In the genomic region with DNA sequence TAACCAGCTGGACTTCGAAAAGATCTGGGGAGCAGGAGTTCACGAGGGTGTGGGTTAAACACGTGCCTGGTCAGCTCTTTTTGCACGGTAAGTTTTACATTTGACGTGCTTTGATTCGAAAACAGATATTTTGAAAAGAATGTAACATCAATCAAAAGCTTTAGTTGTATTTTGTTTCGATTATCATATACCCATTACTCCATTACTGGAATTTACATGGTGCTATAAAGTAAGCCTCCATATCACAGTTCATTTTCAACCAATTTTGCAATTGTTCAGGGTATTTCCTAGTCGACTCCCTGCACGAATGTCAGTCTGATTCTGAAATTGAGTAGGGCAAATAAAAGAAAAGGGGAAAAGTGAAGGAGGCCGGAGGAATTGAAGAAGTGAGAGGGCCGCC, we compare ENCODE assay signal across 2 fruit fly cellular contexts.
TF ChIP-seq lines count a peak whose summit lies in the region.

No protein-coding gene starts in this region.

- no peak for TF ChIP-seq CTCF in whole organism, embryonic (GFP tag; optimal IDR thresholded peaks at IDR 0.05; lab: Kevin White, UChicago)

TF ChIP-seq in whole organism, embryonic, 481 proteins besides CTCF, POLR2A, EP300 and RAD21:
- TF ChIP-seq CG12219 (GFP tag; optimal IDR thresholded peaks at IDR 0.05; lab: Kevin White, UChicago) (no peak), tna (GFP tag; IDR thresholded peaks at IDR 0.05; lab: Robert Waterston, UW; ENCODE audit: partially characterized antibody) (peak; percentile 56; the same call in 1 of the 2 replicates), Bdp1 (GFP tag; optimal IDR thresholded peaks at IDR 0.05; lab: Kevin White, UChicago) (no peak), Meics (GFP tag; optimal IDR thresholded peaks at IDR 0.05; lab: Kevin White, UChicago) (no peak), CG11247 (GFP tag; IDR thresholded peaks at IDR 0.05; lab: Robert Waterston, UW) (no peak), NFAT (GFP tag; IDR thresholded peaks at IDR 0.05; lab: Robert Waterston, UW) (no peak), Ssrp (tag; optimal IDR thresholded peaks at IDR 0.05; lab: Kevin White, UChicago) (no peak), Spps (tag; optimal IDR thresholded peaks at IDR 0.05; lab: Kevin White, UChicago) (no peak), ken (GFP tag; IDR thresholded peaks at IDR 0.05; lab: Robert Waterston, UW) (no peak), Kr (GFP tag; optimal IDR thresholded peaks at IDR 0.05; lab: Kevin White, UChicago) (no peak), Scr (GFP tag; IDR thresholded peaks at IDR 0.05; lab: Robert Waterston, UW; ENCODE audit: partially characterized antibody) (no peak), insv (GFP tag; optimal IDR thresholded peaks at IDR 0.05; lab: Kevin White, UChicago) (no peak), Tbp (GFP tag; optimal IDR thresholded peaks at IDR 0.05; lab: Kevin White, UChicago) (no peak), CG10147 (GFP tag; optimal IDR thresholded peaks at IDR 0.05; lab: Kevin White, UChicago) (no peak), Optix (GFP tag; IDR thresholded peaks at IDR 0.05; lab: Robert Waterston, UW) (no peak), repo (GFP tag; optimal IDR thresholded peaks at IDR 0.05; lab: Kevin White, UChicago) (no peak), Ets97D (GFP tag; optimal IDR thresholded peaks at IDR 0.05; lab: Kevin White, UChicago) (no peak), nerfin-1 (tag; optimal IDR thresholded peaks at IDR 0.05; lab: Kevin White, UChicago) (no peak), gem (tag; optimal IDR thresholded peaks at IDR 0.05; lab: Kevin White, UChicago) (peak; percentile 2), Rfx (GFP tag; IDR thresholded peaks at IDR 0.05; lab: Robert Waterston, UW) (no peak), CG10274 (GFP tag; optimal IDR thresholded peaks at IDR 0.05; lab: Kevin White, UChicago) (no peak), nau (GFP tag; optimal IDR thresholded peaks at IDR 0.05; lab: Kevin White, UChicago) (no peak), tap (tag; optimal IDR thresholded peaks at IDR 0.05; lab: Kevin White, UChicago) (no peak), CG34376 (GFP tag; optimal IDR thresholded peaks at IDR 0.05; lab: Kevin White, UChicago) (no peak), Adf1 (GFP tag; IDR thresholded peaks at IDR 0.05; lab: Robert Waterston, UW) (no peak), D19A (tag; optimal IDR thresholded peaks at IDR 0.05; lab: Kevin White, UChicago) (peak; percentile 38), row (GFP tag; IDR thresholded peaks at IDR 0.05; lab: Robert Waterston, UW) (peak; percentile 42; the same call in 2 of the 3 replicates), Nf-YA (GFP tag; IDR thresholded peaks at IDR 0.05; lab: Robert Waterston, UW) (no peak), ro (GFP tag; IDR thresholded peaks at IDR 0.05; lab: Robert Waterston, UW) (no peak), Hr51 (GFP tag; optimal IDR thresholded peaks at IDR 0.05; lab: Kevin White, UChicago) (no peak), CG4854 (GFP tag; optimal IDR thresholded peaks at IDR 0.05; lab: Kevin White, UChicago) (no peak)

TF ChIP-seq in whole organism, prepupa, 60 proteins besides CTCF, POLR2A, EP300 and RAD21:
- TF ChIP-seq Eip78C (GFP tag; lab: Kevin White, UChicago) (peak; percentile 60), CG8119 (GFP tag; IDR thresholded peaks at IDR 0.05; lab: Robert Waterston, UW) (no peak), CG32006 (GFP tag; optimal IDR thresholded peaks at IDR 0.05; lab: Kevin White, UChicago) (peak; percentile 35), Sox14 (GFP tag; optimal IDR thresholded peaks at IDR 0.05; lab: Kevin White, UChicago) (no peak), OdsH (GFP tag; optimal IDR thresholded peaks at IDR 0.05; lab: Kevin White, UChicago) (no peak)
